Fruit fly (Drosophila melanogaster) whole organism, embryonic: ENCODE results near the gene mldr.
A peak's percentile ranks its signal among the peaks of the same experiment; 100 is the strongest.

Experiments used
- Antp ChIP-seq: fragments of 200-800 bp; sonication (Bioruptor generic); optimal IDR thresholded peaks from 3 replicates; lab custom pipeline; 2016; ENCODE audit warnings: missing biosample characterization, missing genetic modification characterization
- CG10462 ChIP-seq: fragments of 200-800 bp; sonication (Bioruptor generic); optimal IDR thresholded peaks from 2 replicates; lab custom pipeline; 2016; ENCODE audit warnings: missing biosample characterization, missing genetic modification characterization
- CG12744 ChIP-seq: fragments of 200-800 bp; sonication (Bioruptor generic); optimal IDR thresholded peaks from 2 replicates; lab custom pipeline; 2016; ENCODE audit warnings: missing biosample characterization, missing genetic modification characterization
- CG13894 ChIP-seq: fragments of 200-800 bp; sonication (Bioruptor generic); optimal IDR thresholded peaks from 3 replicates; lab custom pipeline; 2018; ENCODE audit warnings: missing biosample characterization, mild to moderate bottlenecking, missing genetic modification characterization, moderate library complexity
- CG15514 ChIP-seq: fragments of 200-800 bp; sonication (Bioruptor generic); optimal IDR thresholded peaks from 3 replicates; lab custom pipeline; 2017; ENCODE audit warnings: missing biosample characterization, missing genetic modification characterization, mild to moderate bottlenecking, moderate library complexity, missing genetic modification reagents
- CG1602 ChIP-seq: fragments of 200-800 bp; sonication (Bioruptor generic); optimal IDR thresholded peaks from 3 replicates; lab custom pipeline; 2016; ENCODE audit warnings: missing biosample characterization, missing genetic modification characterization
- CG16813 ChIP-seq: fragments of 200-800 bp; sonication (Bioruptor generic); IDR thresholded peaks from 3 replicates; pipeline ENCODE4 v1.3.6; 2022; ENCODE audit warnings: missing biosample characterization, missing genetic modification characterization; ENCODE audit not compliant: partially characterized antibody
- CG17328 ChIP-seq: fragments of 200-800 bp; sonication (Bioruptor generic); IDR thresholded peaks from 2 replicates; pipeline ENCODE4 v1.3.6; 2022; ENCODE audit warnings: missing biosample characterization, missing genetic modification characterization
- CG18011 ChIP-seq: fragments of 200-800 bp; sonication (Bioruptor generic); optimal IDR thresholded peaks from 2 replicates; lab custom pipeline; 2017; ENCODE audit warnings: missing biosample characterization, missing genetic modification characterization, mild to moderate bottlenecking, moderate library complexity, missing genotype
- CG18599 ChIP-seq: fragments of 200-800 bp; sonication (Bioruptor generic); optimal IDR thresholded peaks from 3 replicates; lab custom pipeline; 2017; ENCODE audit warnings: missing biosample characterization, missing genetic modification characterization, mild to moderate bottlenecking, moderate library complexity, missing genetic modification reagents
- CG2116 ChIP-seq: fragments of 200-800 bp; sonication (Bioruptor generic); optimal IDR thresholded peaks from 3 replicates; lab custom pipeline; 2018; ENCODE audit warnings: missing biosample characterization, mild to moderate bottlenecking, missing genetic modification characterization
- CG2678 ChIP-seq: fragments of 200-800 bp; sonication (Bioruptor generic); optimal IDR thresholded peaks from 3 replicates; lab custom pipeline; 2019; ENCODE audit warnings: missing biosample characterization, mild to moderate bottlenecking, missing genetic modification characterization, moderate library complexity
- CG2712 ChIP-seq: fragments of 200-800 bp; optimal IDR thresholded peaks from 3 replicates; lab custom pipeline; 2019; ENCODE audit warnings: missing biosample characterization, mild to moderate bottlenecking, missing genetic modification characterization, moderate library complexity
- CG30020 ChIP-seq: fragments of 200-800 bp; optimal IDR thresholded peaks from 2 replicates; lab custom pipeline; 2019; ENCODE audit warnings: missing biosample characterization, mild to moderate bottlenecking, missing genetic modification characterization, moderate library complexity
- CG42726 ChIP-seq: fragments of 200-800 bp; sonication (Bioruptor generic); IDR thresholded peaks from 2 replicates; pipeline ENCODE4 v1.3.6; 2022; ENCODE audit warnings: missing biosample characterization, missing genetic modification characterization; ENCODE audit not compliant: partially characterized antibody
- CG4282 ChIP-seq: fragments of 200-800 bp; sonication (Bioruptor generic); optimal IDR thresholded peaks from 2 replicates; lab custom pipeline; 2016; ENCODE audit warnings: missing biosample characterization, missing genetic modification characterization
- CG6254 ChIP-seq: fragments of 200-800 bp; sonication (Bioruptor generic); optimal IDR thresholded peaks from 3 replicates; lab custom pipeline; 2017; ENCODE audit warnings: mild to moderate bottlenecking, missing biosample characterization, missing genetic modification reagents, missing genetic modification characterization
- CG8388 ChIP-seq: fragments of 200-800 bp; sonication (Bioruptor generic); optimal IDR thresholded peaks from 2 replicates; lab custom pipeline; 2019; ENCODE audit warnings: missing biosample characterization, mild to moderate bottlenecking, missing genetic modification characterization, moderate library complexity
- CG8924 ChIP-seq: fragments of 200-800 bp; optimal IDR thresholded peaks from 3 replicates; lab custom pipeline; 2019; ENCODE audit warnings: missing biosample characterization, mild to moderate bottlenecking, missing genetic modification characterization, moderate library complexity
- CG9727 ChIP-seq: fragments of 200-800 bp; sonication (Bioruptor generic); optimal IDR thresholded peaks from 3 replicates; lab custom pipeline; 2017; ENCODE audit warnings: missing biosample characterization, mild to moderate bottlenecking, missing genetic modification characterization
- CG9817 ChIP-seq: fragments of 200-800 bp; sonication (Bioruptor generic); optimal IDR thresholded peaks from 2 replicates; lab custom pipeline; 2018; ENCODE audit warnings: missing biosample characterization, mild to moderate bottlenecking, missing genetic modification characterization, moderate library complexity
- CTCF ChIP-seq: fragments of 200-800 bp; sonication (Bioruptor generic); optimal IDR thresholded peaks from 2 replicates; lab custom pipeline; 2017; ENCODE audit warnings: missing biosample characterization, mild to moderate bottlenecking, missing genetic modification characterization, moderate library complexity
- Dad ChIP-seq: fragments of 200-800 bp; sonication (Bioruptor generic); optimal IDR thresholded peaks from 3 replicates; lab custom pipeline; 2016; ENCODE audit warnings: missing biosample characterization, missing genetic modification characterization
- E2f1 ChIP-seq: fragments of 200-800 bp; sonication (Bioruptor generic); IDR thresholded peaks from 2 replicates; pipeline ENCODE4 v1.3.6; 2022; ENCODE audit warnings: missing biosample characterization, missing genetic modification characterization
- Lim3 ChIP-seq: fragments of 200-800 bp; sonication (Bioruptor generic); IDR thresholded peaks from 2 replicates; pipeline ENCODE4 v1.3.6; 2022; ENCODE audit warnings: missing biosample characterization, missing genetic modification characterization
- NfI ChIP-seq: fragments of 200-800 bp; sonication (Bioruptor generic); optimal IDR thresholded peaks from 3 replicates; lab custom pipeline; 2018; ENCODE audit warnings: missing biosample characterization, mild to moderate bottlenecking, missing genetic modification characterization, moderate library complexity
- Pdp1 ChIP-seq, 2 experiments: fragments of 200-800 bp; sonication (Bioruptor generic); optimal IDR thresholded peaks; 3 replicates each; lab custom pipeline; 2016; ENCODE audit warnings: missing biosample characterization in 2 of 2, missing genetic modification characterization in 2 of 2, mild to moderate bottlenecking in 1 of 2, moderate library complexity in 1 of 2
- Sox102F ChIP-seq: fragments of 200-800 bp; sonication (Bioruptor generic); optimal IDR thresholded peaks from 2 replicates; lab custom pipeline; 2018; ENCODE audit warnings: missing biosample characterization, mild to moderate bottlenecking, missing genetic modification characterization, moderate library complexity
- YL-1 ChIP-seq: fragments of 200-800 bp; sonication (Bioruptor generic); optimal IDR thresholded peaks from 3 replicates; lab custom pipeline; 2017; ENCODE audit warnings: missing biosample characterization, mild to moderate bottlenecking, missing genetic modification characterization
- amos ChIP-seq: fragments of 200-800 bp; sonication (Bioruptor generic); IDR thresholded peaks from 2 replicates; pipeline ENCODE4 v1.3.6; 2022; ENCODE audit warnings: missing biosample characterization, missing genetic modification characterization; ENCODE audit not compliant: partially characterized antibody
- az2 ChIP-seq: fragments of 200-800 bp; sonication (Bioruptor generic); optimal IDR thresholded peaks from 3 replicates; lab custom pipeline; 2016; ENCODE audit warnings: missing biosample characterization, missing genetic modification characterization
- dimm ChIP-seq: fragments of 200-800 bp; sonication (Bioruptor generic); IDR thresholded peaks from 2 replicates; pipeline ENCODE4 v1.3.6; 2022; ENCODE audit warnings: missing biosample characterization, missing genetic modification characterization
- exex ChIP-seq: fragments of 200-800 bp; sonication (Bioruptor generic); optimal IDR thresholded peaks from 4 replicates; lab custom pipeline; 2018; ENCODE audit warnings: missing biosample characterization, mild to moderate bottlenecking, missing genetic modification characterization, moderate library complexity
- fd3F ChIP-seq: fragments of 200-800 bp; sonication (Bioruptor generic); optimal IDR thresholded peaks from 2 replicates; lab custom pipeline; 2018; ENCODE audit warnings: missing biosample characterization, mild to moderate bottlenecking, missing genetic modification characterization, moderate library complexity
- gcm ChIP-seq: fragments of 200-800 bp; sonication (Bioruptor generic); optimal IDR thresholded peaks from 2 replicates; lab custom pipeline; 2019; ENCODE audit warnings: missing biosample characterization, mild to moderate bottlenecking, missing genetic modification characterization, moderate library complexity
- gem ChIP-seq: fragments of 200-800 bp; sonication (Bioruptor generic); optimal IDR thresholded peaks from 2 replicates; lab custom pipeline; 2019; ENCODE audit warnings: missing biosample characterization, mild to moderate bottlenecking, missing genetic modification characterization, moderate library complexity
- hbn ChIP-seq: fragments of 200-800 bp; sonication (Bioruptor generic); IDR thresholded peaks from 2 replicates; pipeline ENCODE4 v1.3.6; 2022; ENCODE audit warnings: missing biosample characterization, missing genetic modification characterization; ENCODE audit not compliant: partially characterized antibody
- ind ChIP-seq: fragments of 200-800 bp; sonication (Bioruptor generic); optimal IDR thresholded peaks from 3 replicates; lab custom pipeline; 2016; ENCODE audit warnings: missing biosample characterization, missing genetic modification characterization
- knrl ChIP-seq: fragments of 200-800 bp; sonication (Bioruptor generic); IDR thresholded peaks from 3 replicates; pipeline ENCODE4 v1.3.6; 2022; ENCODE audit warnings: missing biosample characterization, missing genetic modification characterization; ENCODE audit not compliant: partially characterized antibody
- lilli ChIP-seq: fragments of 200-800 bp; sonication (Bioruptor generic); optimal IDR thresholded peaks from 3 replicates; lab custom pipeline; 2016; ENCODE audit warnings: missing biosample characterization, missing genetic modification characterization
- nerfin-2 ChIP-seq: fragments of 200-800 bp; sonication (Bioruptor generic); IDR thresholded peaks from 2 replicates; pipeline ENCODE4 v1.3.6; 2022; ENCODE audit warnings: missing biosample characterization, missing genetic modification characterization; ENCODE audit not compliant: partially characterized antibody
- org-1 ChIP-seq: fragments of 200-800 bp; sonication (Bioruptor generic); optimal IDR thresholded peaks from 2 replicates; lab custom pipeline; 2017; ENCODE audit warnings: missing biosample characterization, missing genetic modification characterization
- slbo ChIP-seq: fragments of 200-800 bp; sonication (Bioruptor generic); IDR thresholded peaks from 2 replicates; pipeline ENCODE4 v1.3.6; 2022; ENCODE audit warnings: missing biosample characterization, missing genetic modification characterization
- slou ChIP-seq: fragments of 200-800 bp; sonication (Bioruptor generic); optimal IDR thresholded peaks from 3 replicates; lab custom pipeline; 2016; ENCODE audit warnings: missing biosample characterization, missing genetic modification characterization
- sna ChIP-seq: fragments of 200-800 bp; sonication (Bioruptor generic); IDR thresholded peaks from 2 replicates; pipeline ENCODE4 v1.3.6; 2022; ENCODE audit warnings: missing biosample characterization, missing genetic modification characterization; ENCODE audit not compliant: partially characterized antibody
- sob ChIP-seq: fragments of 200-800 bp; sonication (Bioruptor generic); IDR thresholded peaks from 2 replicates; pipeline ENCODE4 v1.3.6; 2022; ENCODE audit warnings: missing biosample characterization, missing genetic modification characterization
- stwl ChIP-seq: fragments of 200-800 bp; sonication (Bioruptor generic); optimal IDR thresholded peaks from 3 replicates; lab custom pipeline; 2018; ENCODE audit warnings: missing biosample characterization, mild to moderate bottlenecking, missing genetic modification characterization, moderate library complexity
- tgo ChIP-seq: fragments of 200-800 bp; sonication (Bioruptor generic); IDR thresholded peaks from 3 replicates; pipeline ENCODE4 v1.3.6; 2022; ENCODE audit warnings: missing biosample characterization, missing genetic modification characterization
- trem ChIP-seq: fragments of 200-800 bp; optimal IDR thresholded peaks from 3 replicates; lab custom pipeline; 2019; ENCODE audit warnings: missing biosample characterization, mild to moderate bottlenecking, missing genetic modification characterization, moderate library complexity

The mldr gene

dm6 chrX:6255414-6255915 is 35.6 kb upstream of the mldr start, which contains the start of the genes Rbcn-3A and Spx (continued):
- peak; percentile 32 for TF ChIP-seq CG30020 (tag; lab: Kevin White, UChicago)
- peak; percentile 28; the same call in 1 of the 3 replicates for TF ChIP-seq tgo (GFP tag; lab: Robert Waterston, UW)
- TF ChIP-seq CG16813 (GFP tag; lab: Robert Waterston, UW) = peak; percentile 90
- no peak for TF ChIP-seq Lim3 (GFP tag; lab: Robert Waterston, UW)
- TF ChIP-seq Dad = no peak
- peak; percentile 29; the same call in 1 of the 2 replicates for TF ChIP-seq CG17328 (GFP tag; lab: Robert Waterston, UW)
- peak; percentile 35 for TF ChIP-seq CG18599 (GFP tag; lab: Kevin White, UChicago)
- peak; percentile 8 for TF ChIP-seq CG9817
- peak; percentile 78 for TF ChIP-seq hbn (GFP tag; lab: Robert Waterston, UW)
- no peak for TF ChIP-seq org-1 (GFP tag; lab: Kevin White, UChicago)
- TF ChIP-seq YL-1 (GFP tag; lab: Kevin White, UChicago) = peak; percentile 45
- TF ChIP-seq E2f1 (GFP tag; lab: Robert Waterston, UW) = no peak
- peak; percentile 97 for TF ChIP-seq CG2116 (GFP tag; lab: Kevin White, UChicago)
- TF ChIP-seq dimm (GFP tag; lab: Robert Waterston, UW) = no peak
- peak in 1 of 2 experiments; percentile 90 for TF ChIP-seq Pdp1 (GFP tag; optimal IDR thresholded peaks at IDR 0.05; lab: Kevin White, UChicago)
- TF ChIP-seq CG13894 (tag; lab: Kevin White, UChicago) = peak; percentile 8
- no peak for TF ChIP-seq Antp (GFP tag; lab: Kevin White, UChicago)
- TF ChIP-seq ind = peak; percentile 32
- no peak for TF ChIP-seq CTCF (GFP tag; lab: Kevin White, UChicago)
- TF ChIP-seq CG15514 (GFP tag; lab: Kevin White, UChicago) = peak; percentile 31
- peak; percentile 28; the same call in 1 of the 2 replicates for TF ChIP-seq sob (GFP tag; lab: Robert Waterston, UW)
- TF ChIP-seq CG9727 (GFP tag; lab: Kevin White, UChicago) = peak; percentile 32
- peak; percentile 49 for TF ChIP-seq CG2712
- TF ChIP-seq CG6254 (GFP tag; lab: Kevin White, UChicago) = no peak
- TF ChIP-seq fd3F (GFP tag; lab: Kevin White, UChicago) = peak; percentile 8
- TF ChIP-seq nerfin-2 (GFP tag; lab: Robert Waterston, UW) = peak; percentile 89
- no peak for TF ChIP-seq CG8388 (GFP tag; lab: Kevin White, UChicago)
- TF ChIP-seq gem (tag; lab: Kevin White, UChicago) = peak; percentile 61
- TF ChIP-seq az2 (GFP tag; lab: Kevin White, UChicago) = peak; percentile 42
- TF ChIP-seq amos (GFP tag; lab: Robert Waterston, UW) = peak; percentile 83
- peak; percentile 83 for TF ChIP-seq sna
- TF ChIP-seq CG42726 (GFP tag; lab: Robert Waterston, UW) = peak; percentile 68; the same call in 1 of the 2 replicates
- TF ChIP-seq CG10462 (GFP tag; lab: Kevin White, UChicago) = no peak
- TF ChIP-seq NfI = peak; percentile 48
- no peak for TF ChIP-seq CG4282 (GFP tag; lab: Kevin White, UChicago)
- peak; percentile 51 for TF ChIP-seq stwl (tag; lab: Kevin White, UChicago)
- TF ChIP-seq CG18011 (GFP tag; lab: Kevin White, UChicago) = no peak
- peak; percentile 49 for TF ChIP-seq Sox102F (GFP tag; lab: Kevin White, UChicago)
- no peak for TF ChIP-seq CG12744
- TF ChIP-seq slbo (GFP tag; lab: Robert Waterston, UW) = peak; percentile 69
- peak; percentile 21 for TF ChIP-seq gcm (GFP tag; lab: Kevin White, UChicago)
- TF ChIP-seq CG2678 = peak; percentile 34
- peak; percentile 21 for TF ChIP-seq slou
- TF ChIP-seq trem (tag; lab: Kevin White, UChicago) = peak; percentile 50
- no peak for TF ChIP-seq exex (tag; lab: Kevin White, UChicago)
- peak; percentile 93 for TF ChIP-seq knrl (GFP tag; lab: Robert Waterston, UW)
- TF ChIP-seq lilli = peak; percentile 32
- peak; percentile 52 for TF ChIP-seq CG8924 (tag; lab: Kevin White, UChicago)
- TF ChIP-seq CG1602 = peak; percentile 5
